Worm (Caenorhabditis elegans): ENCODE data around the gene glb-23.

DNA sequence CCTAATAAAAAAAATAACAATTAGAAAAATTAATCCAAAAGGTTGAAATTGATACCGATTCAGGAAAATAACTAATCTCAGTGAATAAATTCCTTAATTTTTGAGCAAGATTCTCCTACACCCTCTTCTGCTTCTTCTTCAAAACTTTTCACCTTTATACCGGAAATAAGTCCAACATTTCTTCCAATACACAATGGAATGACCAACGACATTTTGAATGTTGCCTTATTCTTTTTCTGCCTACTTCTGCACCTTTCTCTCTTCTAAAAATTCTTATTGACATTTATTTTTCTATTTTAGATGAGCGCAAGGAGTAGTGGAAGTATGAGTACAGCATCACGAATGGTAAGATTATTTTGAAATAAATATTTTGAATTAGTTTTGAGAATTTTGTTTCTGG is 22.4 kb downstream of the glb-23 start, which contains the start of gene unc-8:
- no peak for TF ChIP-seq unc-3 (GFP tag; conservative IDR thresholded peaks at IDR 0.05)
- no peak for TF ChIP-seq unc-3 (tag; optimal IDR thresholded peaks at IDR 0.05)
- no peak for TF ChIP-seq nhr-11 (tag; optimal IDR thresholded peaks at IDR 0.05)
- TF ChIP-seq nfya-1 (tag; optimal IDR thresholded peaks at IDR 0.05): no peak
- no peak for TF ChIP-seq lim-6 (tag; optimal IDR thresholded peaks at IDR 0.05)
- no peak for TF ChIP-seq ceh-24 (tag; optimal IDR thresholded peaks at IDR 0.05)
- no peak for TF ChIP-seq pax-1 (tag; optimal IDR thresholded peaks at IDR 0.05)
- no peak for TF ChIP-seq hlh-15 (tag; optimal IDR thresholded peaks at IDR 0.05)
- no peak for TF ChIP-seq F13H6.1 (tag; optimal IDR thresholded peaks at IDR 0.05)
- TF ChIP-seq ahr-1 (tag; optimal IDR thresholded peaks at IDR 0.05): no peak
- TF ChIP-seq pqm-1 (tag; optimal IDR thresholded peaks at IDR 0.05): no peak
- no peak for TF ChIP-seq pag-3 (tag; optimal IDR thresholded peaks at IDR 0.05; ENCODE audit: borderline replicate concordance)
- TF ChIP-seq unc-86 (tag; optimal IDR thresholded peaks at IDR 0.05): no peak
